Fruit fly (Drosophila melanogaster): ENCODE measurements around the gene beta-PheRS.

The beta-PheRS gene

DNA sequence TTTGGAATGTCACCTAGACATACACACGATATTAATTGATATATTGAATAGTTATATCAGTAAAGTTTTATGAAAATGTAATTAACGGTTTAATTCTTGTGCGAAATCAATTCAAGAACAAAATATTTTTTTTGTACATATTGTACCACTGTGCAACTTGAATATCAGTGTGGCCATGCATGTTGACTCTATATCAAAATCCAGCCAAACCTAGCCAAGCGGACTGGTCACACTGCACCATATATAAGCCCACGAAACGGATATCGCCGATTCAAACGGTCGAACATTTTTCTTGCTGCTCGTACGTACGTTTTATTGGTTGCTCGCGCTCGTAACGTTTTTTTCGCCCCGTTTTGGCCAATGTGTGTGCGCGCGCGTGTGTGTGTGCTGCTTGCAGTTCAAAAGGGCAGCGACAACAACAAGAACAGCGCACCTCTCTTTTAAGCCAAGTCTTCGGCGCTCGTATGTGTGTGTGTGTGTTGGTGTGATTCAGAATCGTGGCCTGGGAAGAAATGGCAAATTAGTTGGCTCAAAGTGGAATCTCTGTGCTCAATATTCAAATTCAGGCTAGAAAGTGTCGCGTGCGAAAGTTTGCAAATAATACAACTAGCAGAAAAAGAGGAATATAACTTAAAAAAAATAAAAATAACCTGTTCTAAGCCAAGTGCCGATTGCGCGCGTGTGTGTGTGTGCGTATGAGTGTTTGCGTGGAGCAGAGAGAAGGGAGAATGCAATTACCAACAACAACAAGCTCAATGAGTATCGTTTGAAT, 42.5 kb upstream of the beta-PheRS start, which contains the start of gene crb (continued):
- TF ChIP-seq CG3995 (GFP tag; optimal IDR thresholded peaks at IDR 0.05) (no peak), CG33213 (GFP tag; optimal IDR thresholded peaks at IDR 0.05) (peak; percentile 65), yki (optimal IDR thresholded peaks at IDR 0.05) (no peak), CG10321 (GFP tag; IDR thresholded peaks at IDR 0.05) (0 out of 2 replicates have a peak, but pooled peaks have one; percentile 25), CG34376 (GFP tag; optimal IDR thresholded peaks at IDR 0.05) (peak; percentile 61), Opbp (GFP tag; IDR thresholded peaks at IDR 0.05; ENCODE audit: partially characterized antibody) (peak; percentile 74; the same call in 2 of the 3 replicates), al (GFP tag; IDR thresholded peaks at IDR 0.05) (no peak), danr (GFP tag; IDR thresholded peaks at IDR 0.05) (no peak), CG12769 (tag; optimal IDR thresholded peaks at IDR 0.05) (peak; percentile 69), lbe (GFP tag; optimal IDR thresholded peaks at IDR 0.05) (peak; percentile 59), Ets97D (GFP tag; optimal IDR thresholded peaks at IDR 0.05) (peak; percentile 91), CG1529 (GFP tag; optimal IDR thresholded peaks at IDR 0.05) (no peak), bsh (GFP tag; optimal IDR thresholded peaks at IDR 0.05) (peak in 1 of 2 experiments; percentile 32), repo (GFP tag; optimal IDR thresholded peaks at IDR 0.05) (peak; percentile 19), CG2712 (tag; optimal IDR thresholded peaks at IDR 0.05) (peak; percentile 60), eve (GFP tag; optimal IDR thresholded peaks at IDR 0.05) (no peak), E2f1 (GFP tag; IDR thresholded peaks at IDR 0.05) (peak; percentile 28; the same call in 1 of the 2 replicates), CG3407 (GFP tag; optimal IDR thresholded peaks at IDR 0.05) (no peak), lab (GFP tag; optimal IDR thresholded peaks at IDR 0.05) (peak; percentile 72), Nf-YC (tag; optimal IDR thresholded peaks at IDR 0.05) (peak; percentile 49), hkb (optimal IDR thresholded peaks at IDR 0.05) (no peak), hkb (GFP tag; IDR thresholded peaks at IDR 0.05) (peak; percentile 61), Taf1 (GFP tag; IDR thresholded peaks at IDR 0.05) (no peak), ash1 (GFP tag; optimal IDR thresholded peaks at IDR 0.05) (peak; percentile 27), Hmr (GFP tag; optimal IDR thresholded peaks at IDR 0.05) (peak; percentile 82), stc (GFP tag; IDR thresholded peaks at IDR 0.05) (no peak; the same call in 1 of the 2 replicates), CG18011 (GFP tag; optimal IDR thresholded peaks at IDR 0.05) (peak; percentile 26), Vsx1 (GFP tag; optimal IDR thresholded peaks at IDR 0.05) (no peak), sob (GFP tag; IDR thresholded peaks at IDR 0.05) (peak; percentile 67), caup (GFP tag; optimal IDR thresholded peaks at IDR 0.05; ENCODE audit: severe bottlenecking) (peak; percentile 67), gsb-n (tag; optimal IDR thresholded peaks at IDR 0.05) (peak; percentile 45), CG17186 (GFP tag; optimal IDR thresholded peaks at IDR 0.05) (no peak), CG8089 (GFP tag; optimal IDR thresholded peaks at IDR 0.05) (peak; percentile 6), slbo (GFP tag; IDR thresholded peaks at IDR 0.05) (peak; percentile 64), Sox102F (GFP tag; optimal IDR thresholded peaks at IDR 0.05) (peak; percentile 1), BtbVII (GFP tag; optimal IDR thresholded peaks at IDR 0.05) (peak; percentile 37), esg (GFP tag; conservative IDR thresholded peaks at IDR 0.05) (no peak), bcd (GFP tag; optimal IDR thresholded peaks at IDR 0.05) (peak; percentile 22), CG3726 (GFP tag; IDR thresholded peaks at IDR 0.05) (no peak), CG10543 (GFP tag; optimal IDR thresholded peaks at IDR 0.05) (peak; percentile 72), CG18262 (tag; optimal IDR thresholded peaks at IDR 0.05) (peak; percentile 38), HLHmδ (GFP tag; optimal IDR thresholded peaks at IDR 0.05) (peak; percentile 53), CG11085 (GFP tag; IDR thresholded peaks at IDR 0.05) (no peak), mld (GFP tag; IDR thresholded peaks at IDR 0.05; ENCODE audit: partially characterized antibody) (no peak), CG10366 (GFP tag; IDR thresholded peaks at IDR 0.05) (no peak; the same call in 1 of the 2 replicates), CG6765 (GFP tag; optimal IDR thresholded peaks at IDR 0.05) (no peak), Ptx1 (GFP tag; IDR thresholded peaks at IDR 0.05) (peak; percentile 50), Fer1 (GFP tag; optimal IDR thresholded peaks at IDR 0.05) (peak; percentile 58), NFAT (GFP tag; IDR thresholded peaks at IDR 0.05) (peak; percentile 79)

All from whole organism, embryonic.